Worm (Caenorhabditis elegans) whole organism, L4/young adult: ENCODE results near the gene M176.5.

ENCODE experiments used
- W03F9.2 ChIP-seq: fragments of 150-350 bp; optimal IDR thresholded peaks from 2 replicates; lab custom pipeline; 2014; ENCODE audit warnings: missing biosample characterization, missing genetic modification characterization
- him-1 ChIP-seq: sonication (generic microtip); optimal IDR thresholded peaks from 2 replicates; lab custom pipeline; 2016; ENCODE audit warnings: missing genotype, missing genetic modification reagents, missing genetic modification characterization, missing compliant biosample characterization

ce11 chrII:9398370-9398901 lies 29.1 kb downstream of the M176.5 start, which contains the start of the genes Y51B9A.14 and Y51B9A.8:
- TF ChIP-seq him-1 (tag; lab: Kevin White, UChicago): no peak
- no peak for TF ChIP-seq W03F9.2 (tag; lab: Kevin White, UChicago)
